Worm (Caenorhabditis elegans) whole organism, early embryonic: ENCODE data around the gene C29F9.2.
"Not testable (repeated sequence)": the region's sequence is repeated elsewhere in the genome, so short reads cannot be mapped to it uniquely, and the experiment has no call there.

Source experiments
- B0310.2 ChIP-seq: sonication (generic microtip); optimal IDR thresholded peaks from 2 replicates; lab custom pipeline; 2016; ENCODE audit warnings: mild to moderate bottlenecking, missing genetic modification characterization, missing compliant biosample characterization
- aly-1 ChIP-seq: sonication (generic microtip); optimal IDR thresholded peaks from 2 replicates; lab custom pipeline; 2016; ENCODE audit warnings: missing genetic modification characterization, missing compliant biosample characterization
- ama-1 ChIP-seq: fragments of 150-350 bp; optimal IDR thresholded peaks from 2 replicates; lab custom pipeline; 2014
- hmbx-1 ChIP-seq: sonication (generic microtip); optimal IDR thresholded peaks from 2 replicates; lab custom pipeline; 2016; ENCODE audit warnings: mild to moderate bottlenecking, missing genetic modification characterization, missing compliant biosample characterization
- sea-1 ChIP-seq: fragments of 200-800 bp; sonication (Bioruptor generic); conservative IDR thresholded peaks from 2 replicates; pipeline ENCODE4 v1.3.6; 2022; ENCODE audit warnings: missing genetic modification characterization, missing compliant biosample characterization
- tra-4 ChIP-seq: sonication (generic microtip); optimal IDR thresholded peaks from 2 replicates; lab custom pipeline; 2017; ENCODE audit warnings: missing genetic modification characterization, missing compliant biosample characterization

- TF ChIP-seq ama-1; sea-1 (GFP tag; lab: Robert Waterston, UW); hmbx-1 (tag; lab: Kevin White, UChicago); B0310.2 (tag; lab: Kevin White, UChicago); aly-1 (tag; lab: Kevin White, UChicago); tra-4 (tag; lab: Kevin White, UChicago): not testable (repeated sequence)
Measured at ce11 chrIII:121983-122449, 8.7 kb upstream of the C29F9.2 start, which contains the start of gene C29F9.12.
